Worm (Caenorhabditis elegans) whole organism, mixed stage, embryonic: ENCODE data around the gene R09H10.3.

Experiments
- M03D4.4 ChIP-seq: sonication (generic microtip); optimal IDR thresholded peaks from 2 replicates; lab custom pipeline; 2017; ENCODE audit warnings: mild to moderate bottlenecking, missing genetic modification characterization, missing compliant biosample characterization
- blmp-1 ChIP-seq: fragments of 150-350 bp; optimal IDR thresholded peaks from 2 replicates; lab custom pipeline; 2014; ENCODE audit warnings: missing biosample characterization, missing genetic modification characterization
- ceh-39 ChIP-seq: fragments of 150-350 bp; optimal IDR thresholded peaks from 2 replicates; lab custom pipeline; 2014; ENCODE audit warnings: missing biosample characterization, missing genetic modification characterization
- ceh-43 ChIP-seq: fragments of 200-800 bp; sonication (Bioruptor generic); optimal IDR thresholded peaks from 2 replicates; lab custom pipeline; 2018; ENCODE audit warnings: mild to moderate bottlenecking, missing genetic modification characterization, moderate library complexity, missing compliant biosample characterization
- ceh-83 ChIP-seq: fragments of 200-800 bp; sonication (Bioruptor generic); optimal IDR thresholded peaks from 2 replicates; lab custom pipeline; 2018; ENCODE audit warnings: mild to moderate bottlenecking, missing genetic modification characterization, missing compliant biosample characterization
- ces-1 ChIP-seq: fragments of 150-350 bp; optimal IDR thresholded peaks from 2 replicates; lab custom pipeline; 2014; ENCODE audit warnings: missing biosample characterization, missing genetic modification reagents, missing genetic modification characterization
- cnd-1 ChIP-seq: fragments of 200-800 bp; sonication (Bioruptor generic); optimal IDR thresholded peaks from 2 replicates; lab custom pipeline; 2018; ENCODE audit warnings: mild to moderate bottlenecking, missing genetic modification characterization, missing compliant biosample characterization
- drap-1 ChIP-seq: fragments of 200-800 bp; sonication (Bioruptor generic); optimal IDR thresholded peaks from 3 replicates; lab custom pipeline; 2018; ENCODE audit warnings: mild to moderate bottlenecking, missing genetic modification characterization, missing compliant biosample characterization
- elt-1 ChIP-seq: sonication (generic microtip); optimal IDR thresholded peaks from 2 replicates; lab custom pipeline; 2017; ENCODE audit warnings: missing genetic modification characterization, mild to moderate bottlenecking, missing compliant biosample characterization, antibody characterized with exemption, moderate library complexity, borderline replicate concordance; ENCODE audit not compliant: insufficient read depth
- elt-3 ChIP-seq: fragments of 150-350 bp; optimal IDR thresholded peaks from 2 replicates; lab custom pipeline; 2014; ENCODE audit warnings: missing biosample characterization, missing genetic modification characterization
- flh-1 ChIP-seq: fragments of 200-800 bp; sonication (Bioruptor generic); optimal IDR thresholded peaks from 2 replicates; lab custom pipeline; 2018; ENCODE audit warnings: mild to moderate bottlenecking, missing genetic modification characterization, moderate library complexity, missing compliant biosample characterization
- ham-2 ChIP-seq: fragments of 200-800 bp; sonication (Bioruptor generic); optimal IDR thresholded peaks from 2 replicates; lab custom pipeline; 2018; ENCODE audit warnings: mild to moderate bottlenecking, missing genetic modification characterization, missing compliant biosample characterization
- hlh-1 ChIP-seq: fragments of 150-350 bp; optimal IDR thresholded peaks from 2 replicates; lab custom pipeline; 2014; ENCODE audit warnings: missing biosample characterization, missing genetic modification reagents, missing genetic modification characterization
- lin-13 ChIP-seq: fragments of 150-350 bp; optimal IDR thresholded peaks from 2 replicates; lab custom pipeline; 2014; ENCODE audit warnings: missing biosample characterization, missing genetic modification characterization
- lsy-2 ChIP-seq: fragments of 150-350 bp; optimal IDR thresholded peaks from 2 replicates; lab custom pipeline; 2014; ENCODE audit warnings: missing biosample characterization, missing genetic modification characterization
- mep-1 ChIP-seq: fragments of 150-350 bp; optimal IDR thresholded peaks from 2 replicates; lab custom pipeline; 2017; ENCODE audit warnings: missing biosample characterization, missing genetic modification reagents, missing genetic modification characterization, inconsistent platforms
- nhr-12 ChIP-seq: fragments of 150-350 bp; optimal IDR thresholded peaks from 2 replicates; lab custom pipeline; 2014; ENCODE audit warnings: missing biosample characterization, missing genetic modification characterization
- nhr-2 ChIP-seq: fragments of 150-350 bp; optimal IDR thresholded peaks from 2 replicates; lab custom pipeline; 2014; ENCODE audit warnings: missing biosample characterization, missing genetic modification characterization
- nhr-237 ChIP-seq: fragments of 150-350 bp; optimal IDR thresholded peaks from 2 replicates; lab custom pipeline; 2014; ENCODE audit warnings: missing biosample characterization, missing genetic modification characterization
- nhr-28 ChIP-seq: fragments of 150-350 bp; optimal IDR thresholded peaks from 2 replicates; lab custom pipeline; 2014; ENCODE audit warnings: missing biosample characterization, missing genetic modification characterization
- pha-4 ChIP-seq: fragments of 150-350 bp; optimal IDR thresholded peaks from 2 replicates; lab custom pipeline; 2018; ENCODE audit warnings: missing biosample characterization, missing genetic modification reagents, missing genetic modification characterization
- sem-2 ChIP-seq: fragments of 200-800 bp; sonication (Bioruptor generic); optimal IDR thresholded peaks from 2 replicates; lab custom pipeline; 2018; ENCODE audit warnings: mild to moderate bottlenecking, missing genetic modification characterization, missing compliant biosample characterization
- snpc-4 ChIP-seq: fragments of 150-350 bp; optimal IDR thresholded peaks from 2 replicates; lab custom pipeline; 2014; ENCODE audit warnings: missing biosample characterization, missing genetic modification characterization
- sptf-1 ChIP-seq: sonication (generic microtip); optimal IDR thresholded peaks from 2 replicates; lab custom pipeline; 2017; ENCODE audit warnings: mild to moderate bottlenecking, missing genetic modification characterization, moderate library complexity, missing compliant biosample characterization
- tbx-8 ChIP-seq: fragments of 200-800 bp; sonication (Bioruptor generic); optimal IDR thresholded peaks from 2 replicates; lab custom pipeline; 2018; ENCODE audit warnings: mild to moderate bottlenecking, missing genetic modification characterization, moderate library complexity, missing compliant biosample characterization
- unc-120 ChIP-seq: sonication (generic microtip); optimal IDR thresholded peaks from 2 replicates; lab custom pipeline; 2017; ENCODE audit warnings: missing genetic modification characterization, missing compliant biosample characterization; ENCODE audit not compliant: poor library complexity, severe bottlenecking
- unc-39 ChIP-seq: fragments of 150-350 bp; optimal IDR thresholded peaks from 2 replicates; lab custom pipeline; 2014; ENCODE audit warnings: missing biosample characterization, missing genetic modification characterization
- zip-8 ChIP-seq: fragments of 150-350 bp; optimal IDR thresholded peaks from 2 replicates; lab custom pipeline; 2014; ENCODE audit warnings: missing biosample characterization, missing genetic modification characterization
- ztf-11 ChIP-seq: fragments of 150-350 bp; optimal IDR thresholded peaks from 2 replicates; lab custom pipeline; 2014; ENCODE audit warnings: missing biosample characterization, missing genetic modification characterization

Gene R09H10.3

DNA sequence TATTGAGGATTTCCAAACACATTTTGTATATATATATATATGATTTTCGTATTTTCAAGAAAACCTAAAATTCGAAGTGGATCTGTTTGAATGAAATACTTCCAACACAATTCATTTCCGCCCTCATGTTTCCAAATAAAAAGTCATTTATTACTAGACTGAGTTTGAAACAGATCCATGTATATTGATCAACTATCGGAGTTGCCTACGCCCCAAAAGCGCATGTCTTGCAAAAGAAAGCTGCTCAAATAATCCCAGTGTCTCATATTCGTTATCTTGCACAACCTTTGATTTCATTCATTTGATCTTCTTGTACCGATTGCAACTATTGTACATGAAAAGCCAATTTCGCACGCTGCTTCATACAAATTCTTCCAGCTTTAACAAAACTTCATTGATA is 4.2 kb upstream of the R09H10.3 start, which contains the start of gene R09H10.2:
Gene R09H10.2 (plus strand): TSS at position 301 of the 400 bp plus-strand sequence.
- no peak for TF ChIP-seq pha-4 (tag; lab: Kevin White, UChicago)
- TF ChIP-seq M03D4.4 (tag; lab: Kevin White, UChicago), result no peak
- TF ChIP-seq nhr-12 (tag; lab: Kevin White, UChicago), result no peak
- TF ChIP-seq lsy-2 (tag; lab: Kevin White, UChicago), result no peak
- no peak for TF ChIP-seq flh-1 (GFP tag; lab: Kevin White, UChicago)
- no peak for TF ChIP-seq snpc-4 (tag; lab: Kevin White, UChicago)

DNA sequence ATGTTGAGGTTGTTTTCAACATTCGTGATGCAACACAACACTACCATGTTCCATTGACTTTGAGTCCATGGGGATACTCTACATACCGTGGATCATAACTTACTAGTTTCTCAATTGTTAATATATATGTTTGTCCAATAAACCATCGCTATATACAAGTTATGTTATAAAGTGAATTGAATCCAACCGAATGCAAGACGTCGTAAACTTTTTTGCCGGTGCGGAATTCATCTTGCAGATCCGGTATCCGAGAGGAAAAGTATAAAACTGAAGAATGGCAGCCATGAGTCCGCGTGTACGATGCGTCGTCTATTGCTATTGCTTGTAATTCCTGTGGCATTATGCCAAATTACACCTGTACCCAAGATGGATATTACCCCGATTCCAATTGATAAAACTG is 1.4 kb downstream of the R09H10.3 start, which contains the start of gene R09H10.6:
Gene R09H10.6 (plus strand): TSS at position 301 of the 400 bp plus-strand sequence.
- TF ChIP-seq drap-1 (GFP tag; lab: Kevin White, UChicago) (no peak), nhr-237 (tag; lab: Kevin White, UChicago) (no peak), cnd-1 (tag; lab: Kevin White, UChicago) (no peak), nhr-2 (no peak)

DNA sequence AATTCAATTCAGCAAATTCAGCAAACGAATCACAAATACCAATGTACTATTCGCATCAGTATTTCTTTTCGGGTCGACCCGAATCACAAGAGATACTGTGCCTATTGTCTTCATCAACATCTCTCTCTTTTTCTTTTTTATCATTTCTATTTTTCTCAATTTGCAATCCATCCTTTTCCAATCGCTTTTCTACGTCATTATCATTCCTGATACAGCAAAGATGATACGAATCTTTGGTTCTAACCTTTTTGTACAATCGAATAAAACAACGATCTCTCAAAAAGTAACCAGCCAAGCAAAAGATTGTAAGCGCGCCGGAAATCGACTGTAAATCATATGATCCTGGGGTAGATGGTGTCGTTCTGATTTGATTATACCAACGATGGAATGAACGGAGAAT is 3.1 kb downstream of the R09H10.3 start:
- TF ChIP-seq elt-1 (tag; lab: Kevin White, UChicago), result no peak

DNA sequence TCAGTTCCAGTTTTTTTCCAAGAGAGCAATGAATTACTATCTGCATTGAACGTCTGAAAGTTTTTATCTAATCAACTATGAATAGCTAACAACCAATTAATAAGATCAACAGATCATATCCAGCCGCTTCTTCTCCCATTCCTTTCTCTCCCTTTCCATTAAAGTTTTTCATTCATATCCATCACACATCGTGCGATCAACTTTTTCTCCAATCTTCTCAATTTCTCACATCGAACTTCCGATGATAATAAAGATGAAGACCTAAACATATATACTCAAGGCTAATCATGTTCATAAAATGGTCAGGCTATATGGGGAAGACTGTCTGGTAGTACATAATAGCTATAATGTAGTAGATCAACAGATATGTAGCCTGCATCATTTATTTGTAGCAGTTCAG is 5.5 kb downstream of the R09H10.3 start:
- TF ChIP-seq lsy-2 (tag; lab: Kevin White, UChicago) (no peak), sem-2 (GFP tag; lab: Kevin White, UChicago) (no peak), elt-3 (no peak), ces-1 (no peak), ham-2 (GFP tag; lab: Kevin White, UChicago) (no peak)

DNA sequence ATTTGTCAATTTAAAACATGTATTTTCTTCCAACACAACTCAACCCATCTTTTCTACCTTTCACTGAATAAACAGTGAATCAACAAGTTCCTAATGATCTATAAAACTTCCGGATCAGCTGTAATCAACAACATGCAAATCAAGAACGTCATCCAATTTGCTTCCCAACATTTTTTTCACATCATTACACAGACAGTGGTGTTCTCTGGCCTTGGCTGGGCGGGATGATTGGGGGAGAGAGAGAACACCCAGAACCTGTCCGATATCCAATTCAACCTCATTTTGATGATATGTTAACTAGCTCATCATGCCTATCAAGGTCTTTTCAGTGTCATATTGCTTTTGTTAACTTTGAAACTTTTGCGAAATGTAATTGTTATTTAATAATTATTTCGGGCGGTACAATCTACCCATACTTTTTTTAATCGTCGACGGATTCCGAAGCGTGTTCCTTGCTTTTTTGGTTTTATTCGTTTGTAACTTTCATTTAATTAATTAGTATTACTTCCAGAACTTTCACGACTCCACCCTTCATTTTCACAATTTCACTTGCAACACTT is 8.2 kb downstream of the R09H10.3 start, which contains the start of gene ptr-14:
Gene ptr-14 (plus strand): TSS at position 510 of the 560 bp plus-strand sequence.
- no peak for TF ChIP-seq mep-1 (tag; lab: Kevin White, UChicago)
- TF ChIP-seq hlh-1 (tag; lab: Kevin White, UChicago), result no peak
- TF ChIP-seq nhr-237 (tag; lab: Kevin White, UChicago), result no peak
- no peak for TF ChIP-seq cnd-1 (tag; lab: Kevin White, UChicago)
- TF ChIP-seq tbx-8, result no peak
- no peak for TF ChIP-seq ceh-43
- no peak for TF ChIP-seq M03D4.4 (tag; lab: Kevin White, UChicago)
- no peak for TF ChIP-seq zip-8 (tag; lab: Kevin White, UChicago)

DNA sequence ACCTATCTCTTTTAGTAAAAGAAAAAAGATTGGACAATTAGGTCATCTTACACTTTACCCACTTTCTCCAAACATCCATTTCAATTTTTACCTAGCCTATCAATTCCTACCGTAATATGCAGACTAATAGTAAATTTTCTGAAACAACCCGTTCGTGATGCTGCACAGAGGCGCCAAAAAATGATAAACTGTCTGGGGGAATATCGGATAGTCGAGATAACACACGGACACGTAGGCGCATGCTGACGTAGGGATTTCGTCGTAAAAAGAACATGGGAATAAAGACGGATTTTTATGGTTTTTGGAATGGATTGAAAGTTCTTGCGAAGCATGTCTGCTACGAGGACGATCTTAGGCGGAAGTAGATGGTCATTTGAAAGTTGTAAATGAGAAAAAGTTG is 9.5 kb downstream of the R09H10.3 start:
- TF ChIP-seq ceh-43, result no peak
- TF ChIP-seq nhr-28, result no peak

DNA sequence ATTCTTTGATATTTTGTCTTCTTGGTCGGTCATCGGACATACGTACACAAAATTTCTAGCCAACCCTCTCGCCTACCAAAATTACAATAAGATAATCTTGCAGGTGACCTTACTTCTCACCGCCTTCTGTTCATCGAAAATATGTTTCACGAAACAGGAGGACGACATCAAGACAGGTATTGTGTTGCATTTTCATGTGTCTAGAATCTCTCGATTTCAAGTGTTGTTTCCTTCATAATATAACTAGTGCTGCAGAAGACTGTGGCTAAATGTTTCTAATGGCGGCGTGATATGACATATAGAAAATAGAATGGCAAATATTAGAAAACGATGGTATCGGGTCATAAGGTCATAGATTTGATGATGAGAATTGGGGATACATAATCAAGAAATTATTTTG is 10.3 kb downstream of the R09H10.3 start:
- no peak for TF ChIP-seq lin-13 (tag; lab: Kevin White, UChicago)
- no peak for TF ChIP-seq drap-1 (GFP tag; lab: Kevin White, UChicago)
- no peak for TF ChIP-seq ceh-83 (GFP tag; lab: Kevin White, UChicago)
- no peak for TF ChIP-seq nhr-12 (tag; lab: Kevin White, UChicago)
- no peak for TF ChIP-seq unc-120
- no peak for TF ChIP-seq ztf-11
- no peak for TF ChIP-seq mep-1 (tag; lab: Kevin White, UChicago)
- TF ChIP-seq elt-3, result no peak
- TF ChIP-seq hlh-1 (tag; lab: Kevin White, UChicago), result no peak
- no peak for TF ChIP-seq ces-1
- TF ChIP-seq sem-2 (GFP tag; lab: Kevin White, UChicago), result no peak
- TF ChIP-seq sptf-1 (tag; lab: Kevin White, UChicago), result no peak
- TF ChIP-seq unc-39 (tag; lab: Kevin White, UChicago), result no peak
- TF ChIP-seq ceh-39 (tag; lab: Kevin White, UChicago), result no peak
- TF ChIP-seq blmp-1, result no peak
- no peak for TF ChIP-seq nhr-2
